Fruit fly (Drosophila melanogaster): ENCODE results near the gene CG14132.

- no peak for TF ChIP-seq psq (optimal IDR thresholded peaks at IDR 0.05)
- TF ChIP-seq insv (optimal IDR thresholded peaks at IDR 0.05) = no peak
- TF ChIP-seq h (optimal IDR thresholded peaks at IDR 0.05) = no peak
- no peak for TF ChIP-seq ttk (optimal IDR thresholded peaks at IDR 0.05)
These were observed 3.9 kb downstream of the CG14132 start, which contains the start of gene crim for dm6 chr3L:11711059-11711628.

Data from Kc167 (cell line).